Worm (Caenorhabditis elegans): ENCODE measurements around the gene ifb-2.

- no peak for TF ChIP-seq elt-1 (tag; optimal IDR thresholded peaks at IDR 0.05; ENCODE audit: borderline replicate concordance, insufficient read depth)
- no peak for TF ChIP-seq snpc-4 (tag; optimal IDR thresholded peaks at IDR 0.05)
Measured at ce11 chrII:5702611-5703192, 47.3 kb upstream of the ifb-2 start.

Measured in whole organism, mixed stage, embryonic.